Worm (Caenorhabditis elegans) whole organism, L1 larva: ENCODE measurements around the gene mat-2.
A peak's percentile ranks its signal among the peaks of the same experiment; 100 is the strongest.
"Not testable (repeated sequence)": the region's sequence is repeated elsewhere in the genome, so short reads cannot be mapped to it uniquely, and the experiment has no call there.

Source experiments
- C34B4.2 ChIP-seq: sonication (generic microtip); optimal IDR thresholded peaks from 2 replicates; lab custom pipeline; 2017; ENCODE audit warnings: mild to moderate bottlenecking, missing genetic modification characterization, missing compliant biosample characterization
- Y116A8C.19 ChIP-seq: sonication (generic microtip); optimal IDR thresholded peaks from 2 replicates; lab custom pipeline; 2016; ENCODE audit warnings: missing compliant biosample characterization, missing genetic modification characterization, borderline replicate concordance
- aha-1 ChIP-seq: fragments of 150-350 bp; optimal IDR thresholded peaks from 2 replicates; lab custom pipeline; 2014; ENCODE audit warnings: missing biosample characterization, missing genetic modification characterization
- alr-1 ChIP-seq: fragments of 200-800 bp; sonication (Bioruptor generic); optimal IDR thresholded peaks from 2 replicates; lab custom pipeline; 2018; ENCODE audit warnings: borderline replicate concordance, mild to moderate bottlenecking, missing genetic modification characterization, missing compliant biosample characterization
- aly-2 ChIP-seq: fragments of 150-350 bp; optimal IDR thresholded peaks from 2 replicates; lab custom pipeline; 2014; ENCODE audit warnings: missing biosample characterization, missing genetic modification characterization
- ama-1 ChIP-seq: fragments of 150-350 bp; optimal IDR thresholded peaks from 2 replicates; lab custom pipeline; 2014
- ceh-82 ChIP-seq, 3 experiments: fragments of 150-350 bp in 1 of 3; sonication (generic microtip) in 2 of 3; optimal IDR thresholded peaks; 2 replicates each; lab custom pipeline; 2014 to 2017; ENCODE audit warnings: missing biosample characterization in 3 of 3, missing genetic modification characterization in 3 of 3
- ceh-88 ChIP-seq: fragments of 200-800 bp; sonication (Bioruptor generic); IDR thresholded peaks from 2 replicates; pipeline ENCODE4 v1.3.6; 2022; ENCODE audit warnings: missing genetic modification characterization, missing compliant biosample characterization
- ceh-90 ChIP-seq: sonication (generic microtip); optimal IDR thresholded peaks from 2 replicates; lab custom pipeline; 2016; ENCODE audit warnings: missing genetic modification characterization, missing compliant biosample characterization
- ces-1 ChIP-seq: fragments of 150-350 bp; optimal IDR thresholded peaks from 2 replicates; lab custom pipeline; 2014; ENCODE audit warnings: missing biosample characterization, missing genetic modification reagents, missing genetic modification characterization
- dpl-1 ChIP-seq, 3 experiments: fragments of 150-350 bp in 2 of 3; sonication (generic microtip) in 1 of 3; optimal IDR thresholded peaks; 2 replicates each; lab custom pipeline; 2014 to 2017; ENCODE audit warnings: missing biosample characterization in 3 of 3, missing genetic modification characterization in 3 of 3, missing genetic modification reagents in 3 of 3
- dsc-1 ChIP-seq: sonication (generic microtip); optimal IDR thresholded peaks from 2 replicates; lab custom pipeline; 2016; ENCODE audit warnings: mild to moderate bottlenecking, missing genetic modification characterization, missing compliant biosample characterization
- efl-1 ChIP-seq, 4 experiments: fragments of 150-350 bp; optimal IDR thresholded peaks in 3 of 4; peaks in 1 of 4; 1 replicate in 1 of 4; 2 replicates in 3 of 4; lab custom pipeline; 2014; ENCODE audit warnings: missing biosample characterization in 2 of 4, missing genetic modification characterization in 2 of 4, missing genetic modification reagents in 2 of 4
- fkh-10 ChIP-seq: sonication (generic microtip); optimal IDR thresholded peaks from 2 replicates; lab custom pipeline; 2017; ENCODE audit warnings: missing biosample characterization, missing genetic modification reagents, missing genetic modification characterization
- fkh-4 ChIP-seq: sonication (generic microtip); optimal IDR thresholded peaks from 2 replicates; lab custom pipeline; 2016; ENCODE audit warnings: missing compliant biosample characterization, missing genetic modification characterization, borderline replicate concordance
- fkh-8 ChIP-seq: sonication (generic microtip); optimal IDR thresholded peaks from 2 replicates; lab custom pipeline; 2016; ENCODE audit warnings: mild to moderate bottlenecking, missing genetic modification characterization, missing compliant biosample characterization
- fos-1 ChIP-seq: fragments of 150-350 bp; optimal IDR thresholded peaks from 2 replicates; lab custom pipeline; 2014; ENCODE audit warnings: missing biosample characterization, missing genetic modification characterization
- irx-1 ChIP-seq: sonication (generic microtip); optimal IDR thresholded peaks from 2 replicates; lab custom pipeline; 2016; ENCODE audit warnings: missing genetic modification characterization, missing compliant biosample characterization
- jun-1 ChIP-seq: fragments of 150-350 bp; optimal IDR thresholded peaks from 2 replicates; lab custom pipeline; 2014; ENCODE audit warnings: missing biosample characterization, missing genetic modification reagents, missing genetic modification characterization
- lin-13 ChIP-seq: fragments of 150-350 bp; optimal IDR thresholded peaks from 2 replicates; lab custom pipeline; 2014; ENCODE audit warnings: missing biosample characterization, missing genetic modification reagents, missing genetic modification characterization
- lin-14 ChIP-seq: fragments of 200-800 bp; sonication (Bioruptor generic); optimal IDR thresholded peaks from 2 replicates; lab custom pipeline; 2018; ENCODE audit warnings: mild to moderate bottlenecking, missing genetic modification characterization, moderate library complexity, missing compliant biosample characterization
- lin-15B ChIP-seq: fragments of 150-350 bp; sonication (generic microtip); optimal IDR thresholded peaks from 3 replicates; lab custom pipeline; 2014; ENCODE audit warnings: missing biosample characterization, missing genetic modification characterization
- lin-35 ChIP-seq, 2 experiments: fragments of 150-350 bp; optimal IDR thresholded peaks; 2 replicates each; lab custom pipeline; 2014; ENCODE audit warnings: missing biosample characterization in 2 of 2, missing genetic modification characterization in 2 of 2, missing genetic modification reagents in 2 of 2
- lir-3 ChIP-seq: sonication (generic microtip); optimal IDR thresholded peaks from 2 replicates; lab custom pipeline; 2016; ENCODE audit warnings: mild to moderate bottlenecking, missing genetic modification characterization, moderate library complexity, missing compliant biosample characterization; ENCODE audit not compliant: poor library complexity
- lsy-2 ChIP-seq, 2 experiments: fragments of 150-350 bp; optimal IDR thresholded peaks; 2 replicates each; lab custom pipeline; 2014; ENCODE audit warnings: missing biosample characterization in 2 of 2, missing genetic modification characterization in 2 of 2
- mdl-1 ChIP-seq, 2 experiments: fragments of 150-350 bp; optimal IDR thresholded peaks; 2 replicates each; lab custom pipeline; 2014 to 2017; ENCODE audit warnings: missing biosample characterization in 2 of 2, missing genetic modification characterization in 2 of 2, inconsistent platforms in 1 of 2
- mef-2 ChIP-seq: fragments of 150-350 bp; optimal IDR thresholded peaks from 2 replicates; lab custom pipeline; 2014; ENCODE audit warnings: missing biosample characterization, missing genetic modification characterization
- mep-1 ChIP-seq: fragments of 150-350 bp; optimal IDR thresholded peaks from 2 replicates; lab custom pipeline; 2014; ENCODE audit warnings: missing biosample characterization, missing genetic modification characterization
- nhr-11 ChIP-seq: fragments of 150-350 bp; optimal IDR thresholded peaks from 2 replicates; lab custom pipeline; 2014; ENCODE audit warnings: missing biosample characterization, missing genetic modification characterization
- nhr-12 ChIP-seq: sonication (generic microtip); optimal IDR thresholded peaks from 2 replicates; lab custom pipeline; 2017; ENCODE audit warnings: missing biosample characterization, missing genetic modification characterization
- nhr-47 ChIP-seq: sonication (generic microtip); optimal IDR thresholded peaks from 2 replicates; lab custom pipeline; 2016; ENCODE audit warnings: mild to moderate bottlenecking, missing genetic modification characterization, moderate library complexity, missing compliant biosample characterization
- nhr-71 ChIP-seq: sonication (generic microtip); optimal IDR thresholded peaks from 2 replicates; lab custom pipeline; 2016; ENCODE audit warnings: mild to moderate bottlenecking, missing genetic modification characterization, moderate library complexity, missing compliant biosample characterization
- nhr-84 ChIP-seq: sonication (generic microtip); optimal IDR thresholded peaks from 2 replicates; lab custom pipeline; 2017; ENCODE audit warnings: missing biosample characterization, missing genetic modification characterization
- nhr-90 ChIP-seq: sonication (generic microtip); optimal IDR thresholded peaks from 2 replicates; lab custom pipeline; 2016; ENCODE audit warnings: mild to moderate bottlenecking, missing genetic modification characterization, missing compliant biosample characterization; ENCODE audit not compliant: poor library complexity
- skn-1 ChIP-seq: fragments of 150-350 bp; optimal IDR thresholded peaks from 2 replicates; lab custom pipeline; 2014; ENCODE audit warnings: missing biosample characterization, missing genetic modification characterization
- snu-23 ChIP-seq: sonication (generic microtip); optimal IDR thresholded peaks from 2 replicates; lab custom pipeline; 2016; ENCODE audit warnings: missing genetic modification characterization, missing compliant biosample characterization
- sox-4 ChIP-seq: sonication (generic microtip); optimal IDR thresholded peaks from 2 replicates; lab custom pipeline; 2016; ENCODE audit warnings: missing genetic modification characterization, missing compliant biosample characterization
- sup-37 ChIP-seq: fragments of 200-800 bp; sonication (Bioruptor generic); optimal IDR thresholded peaks from 2 replicates; lab custom pipeline; 2018; ENCODE audit warnings: mild to moderate bottlenecking, missing genetic modification characterization, missing compliant biosample characterization
- tbx-2 ChIP-seq: sonication (generic microtip); optimal IDR thresholded peaks from 2 replicates; lab custom pipeline; 2016; ENCODE audit warnings: missing genetic modification characterization, missing compliant biosample characterization
- tlp-1 ChIP-seq: fragments of 150-350 bp; optimal IDR thresholded peaks from 2 replicates; lab custom pipeline; 2014; ENCODE audit warnings: missing biosample characterization, missing genetic modification characterization
- unc-62 ChIP-seq: fragments of 150-350 bp; optimal IDR thresholded peaks from 2 replicates; lab custom pipeline; 2014; ENCODE audit warnings: missing biosample characterization, missing genetic modification reagents, missing genetic modification characterization
- xbp-1 ChIP-seq: sonication (generic microtip); optimal IDR thresholded peaks from 2 replicates; lab custom pipeline; 2016; ENCODE audit warnings: missing genetic modification characterization, missing compliant biosample characterization
- zag-1 ChIP-seq: fragments of 150-350 bp; optimal IDR thresholded peaks from 2 replicates; lab custom pipeline; 2014; ENCODE audit warnings: missing biosample characterization, missing genetic modification characterization
- ztf-11 ChIP-seq, 2 experiments: sonication (generic microtip); optimal IDR thresholded peaks; 2 replicates each; lab custom pipeline; 2016 to 2017; ENCODE audit warnings: missing genetic modification characterization in 2 of 2, missing biosample characterization in 1 of 2, missing compliant biosample characterization in 1 of 2
- ztf-4 ChIP-seq: fragments of 150-350 bp; optimal IDR thresholded peaks from 2 replicates; lab custom pipeline; 2014; ENCODE audit warnings: missing biosample characterization, missing genetic modification characterization

mat-2 gene

DNA sequence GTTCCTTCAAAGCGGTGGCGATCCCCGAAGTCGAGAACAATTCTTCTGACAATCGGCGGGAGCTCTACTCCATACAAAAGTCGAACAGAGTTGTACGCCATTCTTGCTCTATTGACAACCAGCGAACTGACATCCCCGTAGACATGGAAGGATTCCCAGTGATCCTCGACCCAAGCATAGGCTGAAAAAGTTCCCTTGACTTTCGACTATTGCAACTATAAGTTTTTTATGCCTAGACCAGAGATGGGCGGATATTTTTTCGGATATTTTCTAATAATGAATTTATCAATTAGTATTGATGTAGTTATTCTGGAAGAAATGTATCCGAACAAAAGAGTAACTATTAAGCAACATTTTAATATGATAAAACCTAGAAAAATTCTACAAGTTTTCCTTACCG lies 9.3 kb downstream of the mat-2 start, which contains the start of gene W10C6.2:
Gene W10C6.2, minus strand, starts transcription at position 101 of the 400 bp plus-strand sequence.
- not testable (repeated sequence) for TF ChIP-seq xbp-1 (tag; lab: Kevin White, UChicago); mdl-1 (tag; optimal IDR thresholded peaks at IDR 0.05; lab: Kevin White, UChicago); unc-62 (GFP tag; lab: Kevin White, UChicago)

DNA sequence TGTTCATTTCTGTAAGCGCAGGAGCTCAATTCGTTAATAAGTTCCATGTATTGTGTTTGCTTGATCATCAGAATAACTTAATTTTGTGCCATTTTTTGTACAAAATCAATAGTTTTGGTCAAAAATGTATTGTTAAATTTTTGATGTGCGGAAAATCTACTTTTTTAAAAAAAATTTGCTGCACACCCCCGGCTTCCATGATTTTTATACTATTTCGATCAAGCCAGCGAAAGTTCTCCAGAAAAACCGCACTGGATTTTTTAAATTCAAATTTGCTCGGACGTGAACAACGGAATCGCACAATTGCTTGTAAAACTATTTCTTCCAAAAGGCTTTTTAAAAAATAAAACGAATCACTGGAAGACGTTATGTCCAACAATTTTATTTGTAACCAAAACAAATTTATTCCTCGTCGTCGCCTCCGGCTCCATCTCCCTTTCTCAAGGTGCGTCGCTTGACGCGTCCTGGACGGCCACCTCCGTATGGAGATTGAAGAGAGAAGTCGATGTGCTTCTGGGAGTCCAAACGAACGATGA lies 12.6 kb downstream of the mat-2 start:
- TF ChIP-seq alr-1 (tag; lab: Kevin White, UChicago) (no peak), efl-1 (optimal IDR thresholded peaks at IDR 0.05; lab: Kevin White, UChicago) (no peak), efl-1 (GFP tag; optimal IDR thresholded peaks at IDR 0.05 in 1 of 2; lab: Kevin White, UChicago) (peak in 1 of 2 experiments; percentile 25), lsy-2 (tag; optimal IDR thresholded peaks at IDR 0.05; lab: Kevin White, UChicago) (peak in 1 of 2 experiments; percentile 49), nhr-47 (no peak), nhr-71 (tag; lab: Kevin White, UChicago) (no peak), fos-1 (tag; lab: Kevin White, UChicago) (no peak), ces-1 (GFP tag; lab: Kevin White, UChicago) (no peak), ztf-4 (no peak), jun-1 (tag; lab: Kevin White, UChicago) (no peak)

DNA sequence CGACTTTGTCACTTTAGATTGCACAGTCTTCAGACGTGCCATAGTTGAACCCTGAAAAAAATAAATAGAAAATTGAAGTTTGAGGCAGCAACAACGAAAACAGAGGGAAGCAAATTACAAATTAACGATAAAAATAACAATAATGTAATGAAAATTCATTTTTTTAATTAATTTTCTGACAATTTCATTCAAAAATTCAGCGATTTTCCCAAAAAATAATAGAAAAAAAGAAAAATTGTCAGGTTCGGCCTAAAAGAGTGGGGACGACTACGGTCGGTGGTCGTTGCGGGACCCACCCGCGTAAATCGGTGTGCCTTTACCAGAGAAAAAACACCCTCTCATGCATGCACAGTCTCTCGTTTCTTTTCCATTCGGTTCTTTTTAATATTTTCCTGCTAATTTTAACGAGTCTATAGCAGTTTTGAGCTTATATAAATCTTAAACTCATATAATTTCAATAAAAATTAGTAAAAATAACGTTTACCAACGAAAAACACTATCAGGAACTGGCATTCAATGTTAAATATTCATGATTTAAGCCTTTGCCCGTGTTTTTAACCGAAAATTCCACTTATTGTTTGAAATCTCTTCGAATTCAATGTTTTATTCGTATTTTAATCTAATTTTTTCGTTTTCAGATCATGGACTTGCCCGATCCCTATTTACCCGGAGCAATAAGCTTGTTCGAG lies 13.9 kb downstream of the mat-2 start, which contains the start of the genes rps-9 and lsm-1:
Gene rps-9, minus strand, starts transcription at position 51 of the 689 bp plus-strand sequence.
Gene lsm-1, plus strand, starts transcription at position 639 of the 689 bp plus-strand sequence.
- TF ChIP-seq unc-62 (GFP tag; lab: Kevin White, UChicago) (no peak), tlp-1 (tag; lab: Kevin White, UChicago) (no peak), nhr-71 (tag; lab: Kevin White, UChicago) (peak; percentile 75), jun-1 (tag; lab: Kevin White, UChicago) (no peak), lin-15B (tag; lab: Kevin White, UChicago) (peak; percentile 10), alr-1 (tag; lab: Kevin White, UChicago) (no peak), nhr-11 (tag; lab: Kevin White, UChicago) (no peak), C34B4.2 (tag; lab: Kevin White, UChicago) (no peak), fkh-4 (tag; lab: Kevin White, UChicago) (no peak), ceh-90 (tag; lab: Kevin White, UChicago) (no peak), ztf-4 (no peak), xbp-1 (tag; lab: Kevin White, UChicago) (peak; percentile 52), ceh-88 (GFP tag; lab: Robert Waterston, UW) (no peak), ceh-82 (tag; optimal IDR thresholded peaks at IDR 0.05; lab: Kevin White, UChicago) (peak; percentile 43 to 84 (median 63)), lin-13 (GFP tag; lab: Kevin White, UChicago) (peak; percentile 58), nhr-12 (tag; lab: Kevin White, UChicago) (no peak), dsc-1 (tag; lab: Kevin White, UChicago) (peak; percentile 38), tbx-2 (tag; lab: Kevin White, UChicago) (peak; percentile 48), mep-1 (tag; lab: Kevin White, UChicago) (peak; percentile 71), lsy-2 (tag; optimal IDR thresholded peaks at IDR 0.05; lab: Kevin White, UChicago) (peak; percentile 94 to 98), mdl-1 (tag; optimal IDR thresholded peaks at IDR 0.05; lab: Kevin White, UChicago) (peak in 1 of 2 experiments; percentile 8), dpl-1 (GFP tag; optimal IDR thresholded peaks at IDR 0.05; lab: Kevin White, UChicago) (peak; percentile 70 to 78 (median 74)), lin-35 (GFP tag; optimal IDR thresholded peaks at IDR 0.05; lab: Kevin White, UChicago) (peak; percentile 84 to 87), zag-1 (tag; lab: Kevin White, UChicago) (no peak), nhr-84 (tag; lab: Kevin White, UChicago) (no peak), Y116A8C.19 (tag; lab: Kevin White, UChicago) (no peak), lin-14 (GFP tag; lab: Kevin White, UChicago) (peak; percentile 77), sup-37 (GFP tag; lab: Kevin White, UChicago) (no peak), snu-23 (peak; percentile 67), fkh-10 (GFP tag; lab: Kevin White, UChicago) (no peak), aha-1 (tag; lab: Kevin White, UChicago) (no peak), skn-1 (tag; lab: Kevin White, UChicago) (peak; percentile 86), lir-3 (peak; percentile 26), irx-1 (tag; lab: Kevin White, UChicago) (no peak), ces-1 (GFP tag; lab: Kevin White, UChicago) (no peak), aly-2 (no peak), fkh-8 (tag; lab: Kevin White, UChicago) (peak; percentile 45), sox-4 (tag; lab: Kevin White, UChicago) (no peak), ztf-11 (tag; optimal IDR thresholded peaks at IDR 0.05; lab: Kevin White, UChicago) (no peak), nhr-90 (peak; percentile 29), ama-1 (lab: Kevin White, UChicago) (no peak), mef-2 (tag; lab: Kevin White, UChicago) (no peak)
